Worm (Caenorhabditis elegans): ENCODE measurements around the gene mcm-2.

DNA sequence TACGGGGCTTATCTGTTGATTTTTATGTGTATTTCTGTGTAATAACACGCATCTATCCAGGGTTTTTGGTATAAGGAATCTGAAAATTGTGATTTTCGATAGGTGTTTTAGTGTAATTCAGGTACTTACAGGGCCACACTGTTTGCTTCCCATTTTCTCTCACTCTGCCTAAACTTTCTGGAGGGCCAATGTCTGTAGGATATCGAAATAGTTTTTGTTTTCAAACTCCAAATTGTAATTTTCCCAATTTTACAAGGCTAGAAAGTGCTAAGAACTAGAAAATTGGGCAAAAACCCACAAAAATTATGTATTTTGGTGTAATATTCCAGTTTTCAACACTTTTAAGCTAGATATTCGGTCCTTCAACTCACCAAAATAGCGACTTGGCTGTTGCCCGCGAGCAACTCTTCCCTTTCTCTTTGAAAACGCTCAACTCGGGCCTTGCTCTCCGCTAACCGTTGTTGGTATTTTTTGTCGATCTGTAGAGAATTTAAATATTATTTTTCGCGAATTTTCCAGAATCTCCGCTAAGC is 29.6 kb downstream of the mcm-2 start:
- TF ChIP-seq ama-1 (optimal IDR thresholded peaks at IDR 0.05) (no peak), lin-39 (tag; optimal IDR thresholded peaks at IDR 0.05) (no peak), snpc-4 (tag; optimal IDR thresholded peaks at IDR 0.05) (no peak), zag-1 (tag; optimal IDR thresholded peaks at IDR 0.05) (no peak), nhr-76 (tag; optimal IDR thresholded peaks at IDR 0.05) (no peak), elt-2 (tag; optimal IDR thresholded peaks at IDR 0.05) (no peak), jun-1 (tag; optimal IDR thresholded peaks at IDR 0.05) (no peak)
